Worm (Caenorhabditis elegans) whole organism, L1 larva: Measurements from ENCODE around the gene pdfr-1.

ENCODE experiments used
- C04F5.9 ChIP-seq: sonication (generic microtip); optimal IDR thresholded peaks from 2 replicates; lab custom pipeline; 2016; ENCODE audit warnings: missing genetic modification characterization, missing compliant biosample characterization
- blmp-1 ChIP-seq: fragments of 150-350 bp; optimal IDR thresholded peaks from 2 replicates; lab custom pipeline; 2014; ENCODE audit warnings: missing biosample characterization, missing genetic modification characterization
- ceh-82 ChIP-seq, 3 experiments: fragments of 150-350 bp in 1 of 3; sonication (generic microtip) in 2 of 3; optimal IDR thresholded peaks; 2 replicates each; lab custom pipeline; 2014 to 2017; ENCODE audit warnings: missing biosample characterization in 3 of 3, missing genetic modification characterization in 3 of 3
- ceh-90 ChIP-seq: sonication (generic microtip); optimal IDR thresholded peaks from 2 replicates; lab custom pipeline; 2016; ENCODE audit warnings: missing genetic modification characterization, missing compliant biosample characterization
- efl-1 ChIP-seq, 4 experiments: fragments of 150-350 bp; optimal IDR thresholded peaks in 3 of 4; peaks in 1 of 4; 1 replicate in 1 of 4; 2 replicates in 3 of 4; lab custom pipeline; 2014; ENCODE audit warnings: missing biosample characterization in 2 of 4, missing genetic modification characterization in 2 of 4, missing genetic modification reagents in 2 of 4
- elt-2 ChIP-seq: sonication (generic microtip); optimal IDR thresholded peaks from 2 replicates; lab custom pipeline; 2016; ENCODE audit warnings: missing genetic modification characterization, mild to moderate bottlenecking, inconsistent platforms, missing compliant biosample characterization, missing genetic modification reagents
- ets-5 ChIP-seq: fragments of 200-800 bp; sonication (Bioruptor generic); IDR thresholded peaks from 2 replicates; pipeline ENCODE4 v1.3.6; 2022; ENCODE audit warnings: missing genetic modification characterization, missing compliant biosample characterization
- fkh-10 ChIP-seq: sonication (generic microtip); optimal IDR thresholded peaks from 2 replicates; lab custom pipeline; 2017; ENCODE audit warnings: missing biosample characterization, missing genetic modification reagents, missing genetic modification characterization
- fkh-4 ChIP-seq: sonication (generic microtip); optimal IDR thresholded peaks from 2 replicates; lab custom pipeline; 2016; ENCODE audit warnings: missing compliant biosample characterization, missing genetic modification characterization, borderline replicate concordance
- hlh-17 ChIP-seq: fragments of 200-800 bp; sonication (Bioruptor generic); optimal IDR thresholded peaks from 2 replicates; lab custom pipeline; 2018; ENCODE audit warnings: missing genetic modification characterization, mild to moderate bottlenecking, missing compliant biosample characterization, moderate library complexity, borderline replicate concordance
- hlh-4 ChIP-seq: sonication (generic microtip); optimal IDR thresholded peaks from 2 replicates; lab custom pipeline; 2016; ENCODE audit warnings: mild to moderate bottlenecking, missing genetic modification characterization, missing compliant biosample characterization
- hpl-2 ChIP-seq: fragments of 150-350 bp; optimal IDR thresholded peaks from 2 replicates; lab custom pipeline; 2014; ENCODE audit warnings: missing biosample characterization, missing genetic modification reagents, missing genetic modification characterization
- lin-14 ChIP-seq: fragments of 200-800 bp; sonication (Bioruptor generic); optimal IDR thresholded peaks from 2 replicates; lab custom pipeline; 2018; ENCODE audit warnings: mild to moderate bottlenecking, missing genetic modification characterization, moderate library complexity, missing compliant biosample characterization
- lin-15B ChIP-seq: fragments of 150-350 bp; sonication (generic microtip); optimal IDR thresholded peaks from 3 replicates; lab custom pipeline; 2014; ENCODE audit warnings: missing biosample characterization, missing genetic modification characterization
- lin-35 ChIP-seq, 2 experiments: fragments of 150-350 bp; optimal IDR thresholded peaks; 2 replicates each; lab custom pipeline; 2014; ENCODE audit warnings: missing biosample characterization in 2 of 2, missing genetic modification characterization in 2 of 2, missing genetic modification reagents in 2 of 2
- lir-3 ChIP-seq: sonication (generic microtip); optimal IDR thresholded peaks from 2 replicates; lab custom pipeline; 2016; ENCODE audit warnings: mild to moderate bottlenecking, missing genetic modification characterization, moderate library complexity, missing compliant biosample characterization; ENCODE audit not compliant: poor library complexity
- lsy-2 ChIP-seq, 2 experiments: fragments of 150-350 bp; optimal IDR thresholded peaks; 2 replicates each; lab custom pipeline; 2014; ENCODE audit warnings: missing biosample characterization in 2 of 2, missing genetic modification characterization in 2 of 2
- nhr-11 ChIP-seq: fragments of 150-350 bp; optimal IDR thresholded peaks from 2 replicates; lab custom pipeline; 2014; ENCODE audit warnings: missing biosample characterization, missing genetic modification characterization
- nhr-28 ChIP-seq: fragments of 150-350 bp; optimal IDR thresholded peaks from 2 replicates; lab custom pipeline; 2014; ENCODE audit warnings: missing biosample characterization, missing genetic modification characterization
- nhr-47 ChIP-seq: sonication (generic microtip); optimal IDR thresholded peaks from 2 replicates; lab custom pipeline; 2016; ENCODE audit warnings: mild to moderate bottlenecking, missing genetic modification characterization, moderate library complexity, missing compliant biosample characterization
- nhr-71 ChIP-seq: sonication (generic microtip); optimal IDR thresholded peaks from 2 replicates; lab custom pipeline; 2016; ENCODE audit warnings: mild to moderate bottlenecking, missing genetic modification characterization, moderate library complexity, missing compliant biosample characterization
- nhr-77 ChIP-seq: fragments of 150-350 bp; optimal IDR thresholded peaks from 2 replicates; lab custom pipeline; 2014; ENCODE audit warnings: missing biosample characterization, missing genetic modification characterization
- pag-3 ChIP-seq: sonication (generic microtip); optimal IDR thresholded peaks from 2 replicates; lab custom pipeline; 2017; ENCODE audit warnings: missing genetic modification characterization, mild to moderate bottlenecking, missing compliant biosample characterization, antibody characterized with exemption, borderline replicate concordance; ENCODE audit not compliant: insufficient read depth
- pqm-1 ChIP-seq: sonication (generic microtip); optimal IDR thresholded peaks from 3 replicates; lab custom pipeline; 2017; ENCODE audit warnings: missing biosample characterization, missing genetic modification characterization
- rnt-1 ChIP-seq: sonication (generic microtip); optimal IDR thresholded peaks from 2 replicates; lab custom pipeline; 2016; ENCODE audit warnings: mild to moderate bottlenecking, missing genetic modification characterization, moderate library complexity, missing compliant biosample characterization
- snpc-4 ChIP-seq: fragments of 150-350 bp; optimal IDR thresholded peaks from 2 replicates; lab custom pipeline; 2014; ENCODE audit warnings: missing biosample characterization, missing genetic modification characterization
- sptf-1 ChIP-seq: fragments of 150-350 bp; optimal IDR thresholded peaks from 2 replicates; lab custom pipeline; 2014; ENCODE audit warnings: missing biosample characterization, missing genetic modification characterization
- sup-37 ChIP-seq: fragments of 200-800 bp; sonication (Bioruptor generic); optimal IDR thresholded peaks from 2 replicates; lab custom pipeline; 2018; ENCODE audit warnings: mild to moderate bottlenecking, missing genetic modification characterization, missing compliant biosample characterization
- unc-130 ChIP-seq: fragments of 150-350 bp; optimal IDR thresholded peaks from 2 replicates; lab custom pipeline; 2017; ENCODE audit warnings: missing biosample characterization, missing genetic modification characterization, inconsistent platforms
- unc-62 ChIP-seq: fragments of 150-350 bp; optimal IDR thresholded peaks from 2 replicates; lab custom pipeline; 2014; ENCODE audit warnings: missing biosample characterization, missing genetic modification reagents, missing genetic modification characterization
- unc-86 ChIP-seq: sonication (generic microtip); optimal IDR thresholded peaks from 2 replicates; lab custom pipeline; 2016; ENCODE audit warnings: missing genetic modification characterization, missing compliant biosample characterization
- unc-98 ChIP-seq: fragments of 200-800 bp; sonication (Bioruptor generic); IDR thresholded peaks from 2 replicates; pipeline ENCODE4 v1.3.6; 2022; ENCODE audit warnings: missing genetic modification characterization, missing compliant biosample characterization
- xbp-1 ChIP-seq: sonication (generic microtip); optimal IDR thresholded peaks from 2 replicates; lab custom pipeline; 2016; ENCODE audit warnings: missing genetic modification characterization, missing compliant biosample characterization
- zag-1 ChIP-seq: fragments of 150-350 bp; optimal IDR thresholded peaks from 2 replicates; lab custom pipeline; 2014; ENCODE audit warnings: missing biosample characterization, missing genetic modification characterization
- ztf-11 ChIP-seq, 2 experiments: sonication (generic microtip); optimal IDR thresholded peaks; 2 replicates each; lab custom pipeline; 2016 to 2017; ENCODE audit warnings: missing genetic modification characterization in 2 of 2, missing biosample characterization in 1 of 2, missing compliant biosample characterization in 1 of 2

pdfr-1 gene

DNA sequence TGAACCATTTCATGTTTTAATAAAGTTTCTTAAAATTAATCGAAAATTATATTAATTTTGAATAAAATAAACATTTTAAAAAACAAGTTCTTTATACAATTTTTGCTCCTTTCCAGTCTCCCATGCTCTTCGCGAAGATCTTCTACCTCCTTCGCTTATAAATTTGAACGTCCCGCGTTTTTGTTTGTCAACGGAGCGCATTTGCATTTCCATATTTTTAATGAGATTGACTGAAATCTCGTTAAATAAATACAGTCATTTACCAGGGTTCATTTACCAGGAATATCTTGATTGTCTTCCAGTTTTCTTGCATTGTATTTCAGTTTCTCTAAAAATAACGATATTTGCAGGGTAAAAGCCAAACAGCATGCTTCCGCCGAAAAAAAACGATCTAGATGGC lies 36.8 kb downstream of the pdfr-1 start, which contains the start of gene cmtr-2 (continued):
- TF ChIP-seq zag-1 (tag; lab: Kevin White, UChicago) (no peak), nhr-71 (tag; lab: Kevin White, UChicago) (peak; percentile 64), C04F5.9 (tag; lab: Kevin White, UChicago) (no peak), rnt-1 (tag; lab: Kevin White, UChicago) (peak; percentile 61), blmp-1 (peak; percentile 34), nhr-77 (peak; percentile 24), efl-1 (optimal IDR thresholded peaks at IDR 0.05; lab: Kevin White, UChicago) (peak; percentile 95 to 98), efl-1 (GFP tag; optimal IDR thresholded peaks at IDR 0.05 in 1 of 2; lab: Kevin White, UChicago) (peak; percentile 96 to 100), pqm-1 (tag; lab: Kevin White, UChicago) (no peak), lsy-2 (tag; optimal IDR thresholded peaks at IDR 0.05; lab: Kevin White, UChicago) (peak; percentile 65 to 81), pag-3 (no peak)

DNA sequence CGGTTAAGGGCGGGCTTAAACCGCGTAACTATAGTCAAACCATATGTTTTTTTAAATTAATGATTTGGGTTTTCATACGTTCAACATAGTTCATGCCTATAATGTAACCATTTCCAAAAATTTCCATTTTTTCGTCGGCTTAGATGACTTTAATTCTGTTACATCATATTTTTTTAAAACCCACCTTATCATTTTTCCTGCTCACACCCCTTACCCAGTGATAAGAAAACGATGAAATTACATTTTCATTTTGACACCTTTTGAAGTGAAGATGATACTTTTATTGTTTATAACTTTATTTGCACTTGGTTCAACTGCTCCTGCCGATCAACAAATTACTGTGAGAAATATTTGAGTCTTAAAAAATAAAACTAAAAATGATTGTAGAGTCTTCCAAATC lies 39.6 kb downstream of the pdfr-1 start, which contains the start of gene ctsa-4.2:
Gene ctsa-4.2, plus strand, starts transcription at position 247 of the 400 bp plus-strand sequence.
- no peak for TF ChIP-seq xbp-1 (tag; lab: Kevin White, UChicago)
- no peak for TF ChIP-seq snpc-4 (tag; lab: Kevin White, UChicago)
- TF ChIP-seq unc-62 (GFP tag; lab: Kevin White, UChicago), result no peak
- peak in 1 of 2 experiments; percentile 16 for TF ChIP-seq lin-35 (GFP tag; optimal IDR thresholded peaks at IDR 0.05; lab: Kevin White, UChicago)
- TF ChIP-seq sup-37 (GFP tag; lab: Kevin White, UChicago), result no peak
- no peak for TF ChIP-seq unc-86
- no peak for TF ChIP-seq nhr-47 (tag; lab: Kevin White, UChicago)
- no peak for TF ChIP-seq hpl-2 (GFP tag; lab: Kevin White, UChicago)
- no peak for TF ChIP-seq nhr-28 (tag; lab: Kevin White, UChicago)
- no peak for TF ChIP-seq efl-1 (optimal IDR thresholded peaks at IDR 0.05; lab: Kevin White, UChicago)
- peak in 1 of 2 experiments; percentile 76 for TF ChIP-seq efl-1 (GFP tag; optimal IDR thresholded peaks at IDR 0.05 in 1 of 2; lab: Kevin White, UChicago)
- no peak for TF ChIP-seq rnt-1 (tag; lab: Kevin White, UChicago)
- no peak for TF ChIP-seq nhr-11 (tag; lab: Kevin White, UChicago)
- no peak for TF ChIP-seq lir-3
- TF ChIP-seq fkh-4 (tag; lab: Kevin White, UChicago), result no peak
- no peak for TF ChIP-seq lin-14 (GFP tag; lab: Kevin White, UChicago)
- TF ChIP-seq zag-1 (tag; lab: Kevin White, UChicago), result no peak
- no peak for TF ChIP-seq unc-130 (tag; lab: Kevin White, UChicago)
- TF ChIP-seq lin-15B (tag; lab: Kevin White, UChicago), result no peak
- no peak for TF ChIP-seq ets-5 (GFP tag; lab: Robert Waterston, UW)
- no peak for TF ChIP-seq fkh-10 (GFP tag; lab: Kevin White, UChicago)
- TF ChIP-seq unc-98 (GFP tag; lab: Robert Waterston, UW), result no peak
- TF ChIP-seq sptf-1, result no peak
- no peak for TF ChIP-seq ceh-82 (tag; optimal IDR thresholded peaks at IDR 0.05; lab: Kevin White, UChicago)
- TF ChIP-seq elt-2 (tag; lab: Kevin White, UChicago), result peak; percentile 38
- TF ChIP-seq nhr-71 (tag; lab: Kevin White, UChicago), result no peak

ce11 chrIII:6610522-6610921 lies 41.4 kb downstream of the pdfr-1 start, which contains the start of gene srh-40:
TSS of gene srh-40 (plus strand) at chrIII:6610822.
- no peak for TF ChIP-seq ceh-90 (tag; lab: Kevin White, UChicago)
- no peak for TF ChIP-seq lin-15B (tag; lab: Kevin White, UChicago)
- TF ChIP-seq hlh-4 (tag; lab: Kevin White, UChicago), result peak; percentile 43
- no peak for TF ChIP-seq unc-62 (GFP tag; lab: Kevin White, UChicago)
- no peak for TF ChIP-seq ztf-11 (tag; optimal IDR thresholded peaks at IDR 0.05; lab: Kevin White, UChicago)
- TF ChIP-seq hlh-17 (GFP tag; lab: Kevin White, UChicago), result no peak
- TF ChIP-seq, all 84 proteins: peak for 1
